ENCODE assay signal across 3 fruit fly cellular contexts in genomic region chr3L:11588594-11588993, dm6.
TF ChIP-seq lines count a peak whose summit lies in the region.

No protein-coding gene starts in this region.

- no peak for TF ChIP-seq CTCF in whole organism, embryonic (GFP tag; optimal IDR thresholded peaks at IDR 0.05; lab: Kevin White, UChicago)

TF ChIP-seq in whole organism, embryonic, 481 proteins besides CTCF, POLR2A, EP300 and RAD21 (continues in another document):
- TF ChIP-seq chinmo (GFP tag; IDR thresholded peaks at IDR 0.05; lab: Robert Waterston, UW; ENCODE audit: partially characterized antibody) (0 out of 4 replicates have a peak, but pooled peaks have one; percentile 36), sens (GFP tag; lab: Kevin White, UChicago) (peak; percentile 80), Med (GFP tag; lab: Kevin White, UChicago) (peak; percentile 64), TFAM (GFP tag; optimal IDR thresholded peaks at IDR 0.05; lab: Kevin White, UChicago) (no peak), gt (GFP tag; IDR thresholded peaks at IDR 0.05; lab: Robert Waterston, UW) (no peak), PHDP (tag; optimal IDR thresholded peaks at IDR 0.05; lab: Kevin White, UChicago) (peak; percentile 14), CG18262 (tag; optimal IDR thresholded peaks at IDR 0.05; lab: Kevin White, UChicago) (no peak), Blimp-1 (GFP tag; optimal IDR thresholded peaks at IDR 0.05; lab: Kevin White, UChicago) (peak; percentile 3), gcm (GFP tag; optimal IDR thresholded peaks at IDR 0.05; lab: Kevin White, UChicago) (peak; percentile 60), vvl (GFP tag; IDR thresholded peaks at IDR 0.05; lab: Robert Waterston, UW) (0 out of 2 replicates have a peak, but pooled peaks have one; percentile 10), CG34422 (GFP tag; IDR thresholded peaks at IDR 0.05; lab: Robert Waterston, UW) (no peak), CG3847 (GFP tag; IDR thresholded peaks at IDR 0.05; lab: Robert Waterston, UW) (no peak), ham (GFP tag; IDR thresholded peaks at IDR 0.05; lab: Robert Waterston, UW) (no peak), Ets65A (GFP tag; lab: Kevin White, UChicago) (peak; percentile 60), CG11247 (GFP tag; IDR thresholded peaks at IDR 0.05; lab: Robert Waterston, UW) (no peak), corto (GFP tag; optimal IDR thresholded peaks at IDR 0.05; lab: Kevin White, UChicago) (no peak), HLH3B (GFP tag; IDR thresholded peaks at IDR 0.05; lab: Robert Waterston, UW) (no peak), MTF-1 (GFP tag; optimal IDR thresholded peaks at IDR 0.05; lab: Kevin White, UChicago; ENCODE audit: borderline replicate concordance) (no peak), CG3281 (GFP tag; optimal IDR thresholded peaks at IDR 0.05; lab: Kevin White, UChicago) (peak; percentile 14), row (GFP tag; IDR thresholded peaks at IDR 0.05; lab: Robert Waterston, UW) (0 out of 3 replicates have a peak, but pooled peaks have one; percentile 14), Hand (GFP tag; optimal IDR thresholded peaks at IDR 0.05; lab: Kevin White, UChicago) (no peak), jumu (GFP tag; optimal IDR thresholded peaks at IDR 0.05; lab: Kevin White, UChicago) (no peak), Asciz (GFP tag; optimal IDR thresholded peaks at IDR 0.05; lab: Kevin White, UChicago) (no peak), lab (GFP tag; optimal IDR thresholded peaks at IDR 0.05; lab: Kevin White, UChicago) (peak; percentile 27), Fer2 (tag; optimal IDR thresholded peaks at IDR 0.05; lab: Kevin White, UChicago) (no peak), CG3163 (GFP tag; optimal IDR thresholded peaks at IDR 0.05; lab: Kevin White, UChicago) (no peak), CG15696 (tag; optimal IDR thresholded peaks at IDR 0.05; lab: Kevin White, UChicago) (no peak), Sry-β (GFP tag; optimal IDR thresholded peaks at IDR 0.05; lab: Kevin White, UChicago) (peak; percentile 76), Hr78 (GFP tag; optimal IDR thresholded peaks at IDR 0.05; lab: Kevin White, UChicago) (no peak), Nf-YA (GFP tag; IDR thresholded peaks at IDR 0.05; lab: Robert Waterston, UW) (peak; percentile 44; the same call in 1 of the 2 replicates), ATbp (GFP tag; optimal IDR thresholded peaks at IDR 0.05; lab: Kevin White, UChicago) (peak; percentile 11)

TF ChIP-seq in whole organism, prepupa, 60 proteins besides CTCF, POLR2A, EP300 and RAD21:
- TF ChIP-seq cyc (GFP tag; optimal IDR thresholded peaks at IDR 0.05; lab: Kevin White, UChicago), result no peak
- peak; percentile 47 for TF ChIP-seq fkh (GFP tag; optimal IDR thresholded peaks at IDR 0.05; lab: Kevin White, UChicago)
- TF ChIP-seq CG6163 (GFP tag; IDR thresholded peaks at IDR 0.05; lab: Robert Waterston, UW), result 0 out of 3 replicates have a peak, but pooled peaks have one; percentile 42

TF ChIP-seq in whole organism, pupa, 21 proteins besides CTCF, POLR2A, EP300 and RAD21:
- TF ChIP-seq CG34367 (tag; optimal IDR thresholded peaks at IDR 0.05; lab: Kevin White, UChicago), result no peak
- TF ChIP-seq CG8301 (tag; optimal IDR thresholded peaks at IDR 0.05; lab: Kevin White, UChicago), result peak; percentile 21
- 0 out of 3 replicates have a peak, but pooled peaks have one; percentile 45 for TF ChIP-seq CG4496 (GFP tag; IDR thresholded peaks at IDR 0.05; lab: Robert Waterston, UW)
- TF ChIP-seq CG13204 (GFP tag; optimal IDR thresholded peaks at IDR 0.05; lab: Kevin White, UChicago), result no peak
- 0 out of 2 replicates have a peak, but pooled peaks have one; percentile 37 for TF ChIP-seq Ets98B (GFP tag; IDR thresholded peaks at IDR 0.05; lab: Robert Waterston, UW)
- no peak for TF ChIP-seq CG14655 (GFP tag; optimal IDR thresholded peaks at IDR 0.05; lab: Kevin White, UChicago)

Comparison
In these comparisons a context has a peak if more than half of its experiments do, and no peak if none do; other contexts are left out.
1. Of the 7 proteins assayed by ChIP-seq in both whole organism, embryonic and whole organism, prepupa: peak only in whole organism, embryonic: Blimp-1; only in whole organism, prepupa: none; in both: none; in neither: 6.